Worm (Caenorhabditis elegans) whole organism, L1 larva: Measurements from ENCODE around the gene rgs-5.

Source experiments
- C04F5.9 ChIP-seq: sonication (generic microtip); optimal IDR thresholded peaks from 2 replicates; lab custom pipeline; 2016; ENCODE audit warnings: missing genetic modification characterization, missing compliant biosample characterization
- C16A3.4 ChIP-seq: fragments of 150-350 bp; optimal IDR thresholded peaks from 2 replicates; lab custom pipeline; 2014; ENCODE audit warnings: missing biosample characterization, missing genetic modification characterization
- alr-1 ChIP-seq: fragments of 200-800 bp; sonication (Bioruptor generic); optimal IDR thresholded peaks from 2 replicates; lab custom pipeline; 2018; ENCODE audit warnings: borderline replicate concordance, mild to moderate bottlenecking, missing genetic modification characterization, missing compliant biosample characterization
- ama-1 ChIP-seq: fragments of 150-350 bp; optimal IDR thresholded peaks from 2 replicates; lab custom pipeline; 2014
- ceh-63 ChIP-seq: fragments of 200-800 bp; sonication (Bioruptor generic); optimal IDR thresholded peaks from 2 replicates; lab custom pipeline; 2018; ENCODE audit warnings: mild to moderate bottlenecking, missing genetic modification characterization, missing compliant biosample characterization
- ceh-8 ChIP-seq: fragments of 200-800 bp; sonication (Bioruptor generic); optimal IDR thresholded peaks from 2 replicates; lab custom pipeline; 2018; ENCODE audit warnings: mild to moderate bottlenecking, missing genetic modification characterization, moderate library complexity, missing compliant biosample characterization
- ceh-82 ChIP-seq, 3 experiments: fragments of 150-350 bp in 1 of 3; sonication (generic microtip) in 2 of 3; optimal IDR thresholded peaks; 2 replicates each; lab custom pipeline; 2014 to 2017; ENCODE audit warnings: missing biosample characterization in 3 of 3, missing genetic modification characterization in 3 of 3
- ceh-90 ChIP-seq: sonication (generic microtip); optimal IDR thresholded peaks from 2 replicates; lab custom pipeline; 2016; ENCODE audit warnings: missing genetic modification characterization, missing compliant biosample characterization
- ces-1 ChIP-seq: fragments of 150-350 bp; optimal IDR thresholded peaks from 2 replicates; lab custom pipeline; 2014; ENCODE audit warnings: missing biosample characterization, missing genetic modification reagents, missing genetic modification characterization
- dsc-1 ChIP-seq: sonication (generic microtip); optimal IDR thresholded peaks from 2 replicates; lab custom pipeline; 2016; ENCODE audit warnings: mild to moderate bottlenecking, missing genetic modification characterization, missing compliant biosample characterization
- efl-1 ChIP-seq, 4 experiments: fragments of 150-350 bp; optimal IDR thresholded peaks in 3 of 4; peaks in 1 of 4; 1 replicate in 1 of 4; 2 replicates in 3 of 4; lab custom pipeline; 2014; ENCODE audit warnings: missing biosample characterization in 2 of 4, missing genetic modification characterization in 2 of 4, missing genetic modification reagents in 2 of 4
- efl-3 ChIP-seq: fragments of 200-800 bp; sonication (Bioruptor generic); optimal IDR thresholded peaks from 2 replicates; lab custom pipeline; 2018; ENCODE audit warnings: mild to moderate bottlenecking, missing genetic modification characterization, missing compliant biosample characterization
- egl-27 ChIP-seq, 2 experiments: fragments of 150-350 bp in 1 of 2; sonication (generic microtip); optimal IDR thresholded peaks; 3 replicates each; lab custom pipeline; 2017 to 2018; ENCODE audit warnings: missing biosample characterization in 2 of 2, missing genetic modification characterization in 2 of 2, missing genetic modification reagents in 2 of 2
- ets-5 ChIP-seq: fragments of 200-800 bp; sonication (Bioruptor generic); IDR thresholded peaks from 2 replicates; pipeline ENCODE4 v1.3.6; 2022; ENCODE audit warnings: missing genetic modification characterization, missing compliant biosample characterization
- fkh-10 ChIP-seq: sonication (generic microtip); optimal IDR thresholded peaks from 2 replicates; lab custom pipeline; 2017; ENCODE audit warnings: missing biosample characterization, missing genetic modification reagents, missing genetic modification characterization
- fkh-8 ChIP-seq: sonication (generic microtip); optimal IDR thresholded peaks from 2 replicates; lab custom pipeline; 2016; ENCODE audit warnings: mild to moderate bottlenecking, missing genetic modification characterization, missing compliant biosample characterization
- fos-1 ChIP-seq: fragments of 150-350 bp; optimal IDR thresholded peaks from 2 replicates; lab custom pipeline; 2014; ENCODE audit warnings: missing biosample characterization, missing genetic modification characterization
- hlh-17 ChIP-seq: fragments of 200-800 bp; sonication (Bioruptor generic); optimal IDR thresholded peaks from 2 replicates; lab custom pipeline; 2018; ENCODE audit warnings: missing genetic modification characterization, mild to moderate bottlenecking, missing compliant biosample characterization, moderate library complexity, borderline replicate concordance
- hpl-2 ChIP-seq: fragments of 150-350 bp; optimal IDR thresholded peaks from 2 replicates; lab custom pipeline; 2014; ENCODE audit warnings: missing biosample characterization, missing genetic modification reagents, missing genetic modification characterization
- irx-1 ChIP-seq: sonication (generic microtip); optimal IDR thresholded peaks from 2 replicates; lab custom pipeline; 2016; ENCODE audit warnings: missing genetic modification characterization, missing compliant biosample characterization
- isw-1 ChIP-seq: fragments of 200-800 bp; sonication (Bioruptor generic); IDR thresholded peaks from 2 replicates; pipeline ENCODE4 v1.3.6; 2022; ENCODE audit warnings: missing genetic modification characterization, missing compliant biosample characterization
- lin-13 ChIP-seq: fragments of 150-350 bp; optimal IDR thresholded peaks from 2 replicates; lab custom pipeline; 2014; ENCODE audit warnings: missing biosample characterization, missing genetic modification reagents, missing genetic modification characterization
- lin-15B ChIP-seq: fragments of 150-350 bp; sonication (generic microtip); optimal IDR thresholded peaks from 3 replicates; lab custom pipeline; 2014; ENCODE audit warnings: missing biosample characterization, missing genetic modification characterization
- lin-35 ChIP-seq, 2 experiments: fragments of 150-350 bp; optimal IDR thresholded peaks; 2 replicates each; lab custom pipeline; 2014; ENCODE audit warnings: missing biosample characterization in 2 of 2, missing genetic modification characterization in 2 of 2, missing genetic modification reagents in 2 of 2
- lin-39 ChIP-seq: fragments of 150-350 bp; optimal IDR thresholded peaks from 2 replicates; lab custom pipeline; 2014; ENCODE audit warnings: missing biosample characterization, missing genetic modification reagents, missing genetic modification characterization
- mab-9 ChIP-seq: fragments of 200-800 bp; sonication (Bioruptor generic); IDR thresholded peaks from 2 replicates; pipeline ENCODE4 v1.3.6; 2022; ENCODE audit warnings: missing genetic modification reagents, missing genetic modification characterization, missing compliant biosample characterization
- mdl-1 ChIP-seq, 2 experiments: fragments of 150-350 bp; optimal IDR thresholded peaks; 2 replicates each; lab custom pipeline; 2014 to 2017; ENCODE audit warnings: missing biosample characterization in 2 of 2, missing genetic modification characterization in 2 of 2, inconsistent platforms in 1 of 2
- mef-2 ChIP-seq: fragments of 150-350 bp; optimal IDR thresholded peaks from 2 replicates; lab custom pipeline; 2014; ENCODE audit warnings: missing biosample characterization, missing genetic modification characterization
- mep-1 ChIP-seq: fragments of 150-350 bp; optimal IDR thresholded peaks from 2 replicates; lab custom pipeline; 2014; ENCODE audit warnings: missing biosample characterization, missing genetic modification characterization
- nhr-11 ChIP-seq: fragments of 150-350 bp; optimal IDR thresholded peaks from 2 replicates; lab custom pipeline; 2014; ENCODE audit warnings: missing biosample characterization, missing genetic modification characterization
- nhr-12 ChIP-seq: sonication (generic microtip); optimal IDR thresholded peaks from 2 replicates; lab custom pipeline; 2017; ENCODE audit warnings: missing biosample characterization, missing genetic modification characterization
- nhr-19 ChIP-seq: fragments of 200-800 bp; sonication (Bioruptor generic); conservative IDR thresholded peaks from 2 replicates; pipeline ENCODE4 v1.3.6; 2022; ENCODE audit warnings: missing genetic modification characterization, missing compliant biosample characterization
- nhr-28 ChIP-seq: fragments of 150-350 bp; optimal IDR thresholded peaks from 2 replicates; lab custom pipeline; 2014; ENCODE audit warnings: missing biosample characterization, missing genetic modification characterization
- nhr-76 ChIP-seq: sonication (generic microtip); optimal IDR thresholded peaks from 2 replicates; lab custom pipeline; 2017; ENCODE audit warnings: missing biosample characterization, missing genetic modification characterization
- nhr-77 ChIP-seq: fragments of 150-350 bp; optimal IDR thresholded peaks from 2 replicates; lab custom pipeline; 2014; ENCODE audit warnings: missing biosample characterization, missing genetic modification characterization
- nhr-84 ChIP-seq: sonication (generic microtip); optimal IDR thresholded peaks from 2 replicates; lab custom pipeline; 2017; ENCODE audit warnings: missing biosample characterization, missing genetic modification characterization
- pag-3 ChIP-seq: sonication (generic microtip); optimal IDR thresholded peaks from 2 replicates; lab custom pipeline; 2017; ENCODE audit warnings: missing genetic modification characterization, mild to moderate bottlenecking, missing compliant biosample characterization, antibody characterized with exemption, borderline replicate concordance; ENCODE audit not compliant: insufficient read depth
- pqm-1 ChIP-seq: sonication (generic microtip); optimal IDR thresholded peaks from 3 replicates; lab custom pipeline; 2017; ENCODE audit warnings: missing biosample characterization, missing genetic modification characterization
- rnt-1 ChIP-seq: sonication (generic microtip); optimal IDR thresholded peaks from 2 replicates; lab custom pipeline; 2016; ENCODE audit warnings: mild to moderate bottlenecking, missing genetic modification characterization, moderate library complexity, missing compliant biosample characterization
- skn-1 ChIP-seq: fragments of 150-350 bp; optimal IDR thresholded peaks from 2 replicates; lab custom pipeline; 2014; ENCODE audit warnings: missing biosample characterization, missing genetic modification characterization
- snpc-4 ChIP-seq: fragments of 150-350 bp; optimal IDR thresholded peaks from 2 replicates; lab custom pipeline; 2014; ENCODE audit warnings: missing biosample characterization, missing genetic modification characterization
- snu-23 ChIP-seq: sonication (generic microtip); optimal IDR thresholded peaks from 2 replicates; lab custom pipeline; 2016; ENCODE audit warnings: missing genetic modification characterization, missing compliant biosample characterization
- sox-4 ChIP-seq: sonication (generic microtip); optimal IDR thresholded peaks from 2 replicates; lab custom pipeline; 2016; ENCODE audit warnings: missing genetic modification characterization, missing compliant biosample characterization
- sup-37 ChIP-seq: fragments of 200-800 bp; sonication (Bioruptor generic); optimal IDR thresholded peaks from 2 replicates; lab custom pipeline; 2018; ENCODE audit warnings: mild to moderate bottlenecking, missing genetic modification characterization, missing compliant biosample characterization
- swsn-7 ChIP-seq: sonication (generic microtip); optimal IDR thresholded peaks from 2 replicates; lab custom pipeline; 2016; ENCODE audit warnings: missing genetic modification characterization, missing compliant biosample characterization
- tbx-2 ChIP-seq: sonication (generic microtip); optimal IDR thresholded peaks from 2 replicates; lab custom pipeline; 2016; ENCODE audit warnings: missing genetic modification characterization, missing compliant biosample characterization
- tlp-1 ChIP-seq: fragments of 150-350 bp; optimal IDR thresholded peaks from 2 replicates; lab custom pipeline; 2014; ENCODE audit warnings: missing biosample characterization, missing genetic modification characterization
- unc-30 ChIP-seq: sonication (generic microtip); optimal IDR thresholded peaks from 2 replicates; lab custom pipeline; 2017; ENCODE audit warnings: missing biosample characterization, missing genetic modification characterization
- unc-62 ChIP-seq: fragments of 150-350 bp; optimal IDR thresholded peaks from 2 replicates; lab custom pipeline; 2014; ENCODE audit warnings: missing biosample characterization, missing genetic modification reagents, missing genetic modification characterization
- unc-86 ChIP-seq: sonication (generic microtip); optimal IDR thresholded peaks from 2 replicates; lab custom pipeline; 2016; ENCODE audit warnings: missing genetic modification characterization, missing compliant biosample characterization
- vab-15 ChIP-seq: sonication (generic microtip); optimal IDR thresholded peaks from 2 replicates; lab custom pipeline; 2017; ENCODE audit warnings: missing genotype, mild to moderate bottlenecking, missing genetic modification characterization, missing compliant biosample characterization
- xbp-1 ChIP-seq: sonication (generic microtip); optimal IDR thresholded peaks from 2 replicates; lab custom pipeline; 2016; ENCODE audit warnings: missing genetic modification characterization, missing compliant biosample characterization
- zag-1 ChIP-seq: fragments of 150-350 bp; optimal IDR thresholded peaks from 2 replicates; lab custom pipeline; 2014; ENCODE audit warnings: missing biosample characterization, missing genetic modification characterization
- ztf-11 ChIP-seq, 2 experiments: sonication (generic microtip); optimal IDR thresholded peaks; 2 replicates each; lab custom pipeline; 2016 to 2017; ENCODE audit warnings: missing genetic modification characterization in 2 of 2, missing biosample characterization in 1 of 2, missing compliant biosample characterization in 1 of 2

Gene rgs-5

ce11 chrIII:5688246-5688645 is 10.1 kb upstream of the rgs-5 start:
- TF ChIP-seq lin-39 (tag; lab: Kevin White, UChicago) (no peak), ama-1 (lab: Kevin White, UChicago) (no peak), sup-37 (GFP tag; lab: Kevin White, UChicago) (no peak), ces-1 (GFP tag; lab: Kevin White, UChicago) (no peak), zag-1 (tag; lab: Kevin White, UChicago) (no peak), swsn-7 (tag; lab: Kevin White, UChicago) (peak; percentile 47), vab-15 (no peak), fos-1 (tag; lab: Kevin White, UChicago) (peak; percentile 33), C04F5.9 (no peak), nhr-12 (tag; lab: Kevin White, UChicago) (no peak), nhr-19 (peak; percentile 16), irx-1 (no peak), dsc-1 (tag; lab: Kevin White, UChicago) (no peak), rnt-1 (tag; lab: Kevin White, UChicago) (peak; percentile 43), xbp-1 (peak; percentile 13), tlp-1 (tag; lab: Kevin White, UChicago) (no peak), efl-1 (optimal IDR thresholded peaks at IDR 0.05; lab: Kevin White, UChicago) (peak; percentile 29 to 30), efl-1 (GFP tag; optimal IDR thresholded peaks at IDR 0.05 in 1 of 2; lab: Kevin White, UChicago) (no peak), snu-23 (GFP tag; lab: Kevin White, UChicago) (peak; percentile 55), efl-3 (GFP tag; lab: Kevin White, UChicago) (no peak), ceh-8 (GFP tag; lab: Kevin White, UChicago) (no peak), nhr-76 (no peak), alr-1 (no peak), hpl-2 (no peak), nhr-11 (tag; lab: Kevin White, UChicago) (no peak), lin-15B (tag; lab: Kevin White, UChicago) (no peak), pqm-1 (tag; lab: Kevin White, UChicago) (no peak), mef-2 (no peak), mdl-1 (tag; optimal IDR thresholded peaks at IDR 0.05; lab: Kevin White, UChicago) (peak in 1 of 2 experiments; percentile 19), fkh-10 (GFP tag; lab: Kevin White, UChicago) (peak; percentile 5), tbx-2 (peak; percentile 42), nhr-28 (tag; lab: Kevin White, UChicago) (no peak), nhr-77 (tag; lab: Kevin White, UChicago) (peak; percentile 47), nhr-84 (tag; lab: Kevin White, UChicago) (no peak), hlh-17 (no peak), fkh-8 (tag; lab: Kevin White, UChicago) (peak; percentile 41), isw-1 (GFP tag; lab: Robert Waterston, UW) (0 out of 2 replicates have a peak, but pooled peaks have one; percentile 7), unc-62 (GFP tag; lab: Kevin White, UChicago) (no peak), ceh-90 (tag; lab: Kevin White, UChicago) (no peak), lin-13 (GFP tag; lab: Kevin White, UChicago) (no peak), mab-9 (no peak), ceh-82 (tag; optimal IDR thresholded peaks at IDR 0.05; lab: Kevin White, UChicago) (peak in 2 of 3 experiments; percentile 47 to 64), ztf-11 (tag; optimal IDR thresholded peaks at IDR 0.05; lab: Kevin White, UChicago) (peak in 1 of 2 experiments; percentile 30), egl-27 (tag; optimal IDR thresholded peaks at IDR 0.05; lab: Kevin White, UChicago) (no peak), unc-86 (tag; lab: Kevin White, UChicago) (peak; percentile 7), pag-3 (tag; lab: Kevin White, UChicago) (no peak), snpc-4 (tag; lab: Kevin White, UChicago) (peak; percentile 1), mep-1 (tag; lab: Kevin White, UChicago) (peak; percentile 55), sox-4 (tag; lab: Kevin White, UChicago) (no peak), unc-30 (tag; lab: Kevin White, UChicago) (no peak), ceh-63 (GFP tag; lab: Kevin White, UChicago) (no peak), C16A3.4 (tag; lab: Kevin White, UChicago) (peak; percentile 12), ets-5 (GFP tag; lab: Robert Waterston, UW) (no peak), lin-35 (GFP tag; optimal IDR thresholded peaks at IDR 0.05; lab: Kevin White, UChicago) (peak in 1 of 2 experiments; percentile 54), skn-1 (tag; lab: Kevin White, UChicago) (peak; percentile 35)
